Worm (Caenorhabditis elegans): Measurements from ENCODE around the gene ift-81.

ce11 chrX:5323287-5323686, 24.9 kb downstream of the ift-81 start, which contains the start of gene sto-2:
- no peak for TF ChIP-seq dpl-1 (GFP tag; optimal IDR thresholded peaks at IDR 0.05)
- TF ChIP-seq blmp-1 (tag; optimal IDR thresholded peaks at IDR 0.05) = no peak
- TF ChIP-seq fkh-10 (GFP tag; optimal IDR thresholded peaks at IDR 0.05) = no peak
- TF ChIP-seq aly-2 (tag; optimal IDR thresholded peaks at IDR 0.05) = no peak
- TF ChIP-seq vab-15 (tag; optimal IDR thresholded peaks at IDR 0.05) = no peak
- TF ChIP-seq elt-2 (tag; optimal IDR thresholded peaks at IDR 0.05) = no peak
- no peak for TF ChIP-seq elt-3 (tag; optimal IDR thresholded peaks at IDR 0.05)
- no peak for TF ChIP-seq snpc-4 (tag; optimal IDR thresholded peaks at IDR 0.05)
- TF ChIP-seq nhr-90 (tag; optimal IDR thresholded peaks at IDR 0.05; ENCODE audit: poor library complexity) = no peak
- no peak for TF ChIP-seq unc-30 (tag; optimal IDR thresholded peaks at IDR 0.05)

Data from whole organism, L1 larva.